Fruit fly (Drosophila melanogaster): ENCODE results near the gene Tmf.
A peak's percentile ranks its signal among the peaks of the same experiment; 100 is the strongest.

Tmf gene

DNA sequence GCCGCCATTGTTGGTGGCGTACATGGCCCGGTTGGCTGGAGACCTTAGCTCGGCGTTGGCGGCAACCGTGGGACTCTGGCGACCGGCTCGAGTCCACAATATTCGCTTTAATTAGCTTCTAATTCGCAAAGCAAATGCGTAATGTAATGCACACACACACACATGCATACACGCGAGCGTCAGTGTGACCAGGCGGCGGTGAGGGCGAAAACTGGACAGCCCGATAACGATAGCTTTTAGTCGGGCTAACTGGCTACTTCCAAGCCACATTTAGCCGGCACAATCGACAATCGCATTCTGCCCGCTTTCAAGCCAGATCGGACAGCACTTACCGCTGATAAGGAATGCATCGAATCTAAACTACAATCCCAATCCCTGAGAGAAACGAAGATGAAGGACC, 23.4 kb upstream of the Tmf start, which contains the start of the genes Nf-YC and xit (continued):
- TF ChIP-seq HmgD (GFP tag; optimal IDR thresholded peaks at IDR 0.05): peak; percentile 36
- no peak for TF ChIP-seq hkb (optimal IDR thresholded peaks at IDR 0.05)
- no peak for TF ChIP-seq hkb (GFP tag; IDR thresholded peaks at IDR 0.05)
- no peak for TF ChIP-seq CoRest (tag; optimal IDR thresholded peaks at IDR 0.05)
- TF ChIP-seq otp (GFP tag; IDR thresholded peaks at IDR 0.05): 0 out of 3 replicates have a peak, but pooled peaks have one; percentile 4
- no peak for TF ChIP-seq CG34376 (GFP tag; optimal IDR thresholded peaks at IDR 0.05)
- TF ChIP-seq crol (GFP tag; IDR thresholded peaks at IDR 0.05): no peak
- TF ChIP-seq dysf (GFP tag; IDR thresholded peaks at IDR 0.05): no peak
- peak; percentile 57 for TF ChIP-seq Dp (GFP tag; optimal IDR thresholded peaks at IDR 0.05)
- peak; percentile 91 for TF ChIP-seq ssp (GFP tag; IDR thresholded peaks at IDR 0.05)
- TF ChIP-seq Side (GFP tag; optimal IDR thresholded peaks at IDR 0.05): no peak
- TF ChIP-seq CG7745 (tag; optimal IDR thresholded peaks at IDR 0.05): no peak
- TF ChIP-seq CG15479 (GFP tag; optimal IDR thresholded peaks at IDR 0.05): peak; percentile 27
- peak; percentile 64 for TF ChIP-seq CG16813 (GFP tag; IDR thresholded peaks at IDR 0.05; ENCODE audit: partially characterized antibody)
- TF ChIP-seq CG2120 (GFP tag; optimal IDR thresholded peaks at IDR 0.05): peak; percentile 54
- peak; percentile 64 for TF ChIP-seq CG30020 (tag; optimal IDR thresholded peaks at IDR 0.05)
- TF ChIP-seq z (GFP tag; IDR thresholded peaks at IDR 0.05): no peak
- TF ChIP-seq CG18619 (GFP tag; optimal IDR thresholded peaks at IDR 0.05): no peak
- TF ChIP-seq crc (GFP tag; optimal IDR thresholded peaks at IDR 0.05): no peak
- TF ChIP-seq inv (GFP tag; IDR thresholded peaks at IDR 0.05; ENCODE audit: partially characterized antibody): peak; percentile 45; the same call in 1 of the 2 replicates
- no peak for TF ChIP-seq CG2199 (GFP tag; IDR thresholded peaks at IDR 0.05)
- TF ChIP-seq Dfd (GFP tag; optimal IDR thresholded peaks at IDR 0.05): no peak
- no peak for TF ChIP-seq CG11456 (GFP tag; IDR thresholded peaks at IDR 0.05)
- no peak for TF ChIP-seq H15 (GFP tag; IDR thresholded peaks at IDR 0.05)
- TF ChIP-seq dmrt99B (tag; optimal IDR thresholded peaks at IDR 0.05): no peak
- TF ChIP-seq CG12659 (GFP tag; optimal IDR thresholded peaks at IDR 0.05): no peak
- no peak for TF ChIP-seq NC2α (GFP tag; optimal IDR thresholded peaks at IDR 0.05)
- TF ChIP-seq gsb (GFP tag; IDR thresholded peaks at IDR 0.05): no peak
- TF ChIP-seq CG13296 (GFP tag; optimal IDR thresholded peaks at IDR 0.05): no peak
- no peak for TF ChIP-seq gcm2 (GFP tag; optimal IDR thresholded peaks at IDR 0.05)
- TF ChIP-seq CG18262 (tag; optimal IDR thresholded peaks at IDR 0.05): no peak
- peak; percentile 68 for TF ChIP-seq HmgZ (tag; optimal IDR thresholded peaks at IDR 0.05)
- no peak for TF ChIP-seq sens-2 (GFP tag; IDR thresholded peaks at IDR 0.05)
- no peak for TF ChIP-seq CG9437 (GFP tag; optimal IDR thresholded peaks at IDR 0.05)
- no peak for TF ChIP-seq wor (GFP tag; IDR thresholded peaks at IDR 0.05)
- TF ChIP-seq CG17612 (GFP tag; IDR thresholded peaks at IDR 0.05): no peak
- TF ChIP-seq Doc3 (GFP tag; IDR thresholded peaks at IDR 0.05; ENCODE audit: partially characterized antibody): peak; percentile 35; the same call in 1 of the 3 replicates
- peak; percentile 49 for TF ChIP-seq trem (tag; optimal IDR thresholded peaks at IDR 0.05)
- TF ChIP-seq Max (GFP tag; optimal IDR thresholded peaks at IDR 0.05): no peak
- TF ChIP-seq BtbVII (GFP tag; optimal IDR thresholded peaks at IDR 0.05): no peak
- TF ChIP-seq YL-1 (GFP tag; optimal IDR thresholded peaks at IDR 0.05): peak; percentile 87
- no peak for TF ChIP-seq caup (GFP tag; optimal IDR thresholded peaks at IDR 0.05; ENCODE audit: severe bottlenecking)
- TF ChIP-seq Neu2 (GFP tag; optimal IDR thresholded peaks at IDR 0.05; ENCODE audit: borderline replicate concordance): no peak
- no peak for TF ChIP-seq da (GFP tag; optimal IDR thresholded peaks at IDR 0.05)
- no peak for TF ChIP-seq MTF-1 (GFP tag; optimal IDR thresholded peaks at IDR 0.05; ENCODE audit: borderline replicate concordance)
- no peak for TF ChIP-seq usp (GFP tag; optimal IDR thresholded peaks at IDR 0.05)
- no peak for TF ChIP-seq sug (tag; optimal IDR thresholded peaks at IDR 0.05)
- no peak for TF ChIP-seq p53 (GFP tag; optimal IDR thresholded peaks at IDR 0.05)
- TF ChIP-seq CG15601 (tag; optimal IDR thresholded peaks at IDR 0.05): no peak
- no peak for TF ChIP-seq CG5953 (GFP tag; IDR thresholded peaks at IDR 0.05)
- no peak for TF ChIP-seq pfk (GFP tag; optimal IDR thresholded peaks at IDR 0.05)
- TF ChIP-seq Nf-YB (GFP tag; optimal IDR thresholded peaks at IDR 0.05): no peak

All from whole organism, embryonic.